Worm (Caenorhabditis elegans) whole organism, young adult: ENCODE data around the gene sru-35.

Experiments
- F10E7.11 ChIP-seq: sonication (generic microtip); optimal IDR thresholded peaks from 2 replicates; lab custom pipeline; 2017; ENCODE audit warnings: mild to moderate bottlenecking, missing genetic modification characterization, moderate library complexity, missing compliant biosample characterization
- F22D6.2 ChIP-seq: sonication (generic microtip); optimal IDR thresholded peaks from 2 replicates; lab custom pipeline; 2016; ENCODE audit warnings: mild to moderate bottlenecking, missing genetic modification characterization, missing compliant biosample characterization
- F33H1.4 ChIP-seq: fragments of 200-800 bp; sonication (Bioruptor generic); IDR thresholded peaks from 2 replicates; pipeline ENCODE4 v1.3.6; 2022; ENCODE audit warnings: missing genetic modification reagents, missing genetic modification characterization, missing compliant biosample characterization
- F39B2.1 ChIP-seq: fragments of 200-800 bp; sonication (Bioruptor generic); IDR thresholded peaks from 2 replicates; pipeline ENCODE4 v1.3.6; 2022; ENCODE audit warnings: missing genetic modification reagents, missing genetic modification characterization, missing compliant biosample characterization
- F55B11.4 ChIP-seq: sonication (generic microtip); optimal IDR thresholded peaks from 2 replicates; lab custom pipeline; 2016; ENCODE audit warnings: missing compliant biosample characterization, missing genetic modification characterization, borderline replicate concordance; ENCODE audit not compliant: insufficient read depth
- K11D2.4 ChIP-seq: fragments of 200-800 bp; sonication (Bioruptor generic); IDR thresholded peaks from 2 replicates; pipeline ENCODE4 v1.3.6; 2022; ENCODE audit warnings: missing genetic modification reagents, missing genetic modification characterization, missing compliant biosample characterization
- K12H6.12 ChIP-seq: fragments of 200-800 bp; sonication (Bioruptor generic); optimal IDR thresholded peaks from 2 replicates; lab custom pipeline; 2018; ENCODE audit warnings: mild to moderate bottlenecking, missing genetic modification characterization, missing compliant biosample characterization
- Y56A3A.18 ChIP-seq: fragments of 200-800 bp; sonication (Bioruptor generic); IDR thresholded peaks from 2 replicates; pipeline ENCODE4 v1.3.6; 2022; ENCODE audit warnings: missing genetic modification reagents, missing genetic modification characterization, missing compliant biosample characterization
- Y79H2A.3 ChIP-seq: fragments of 200-800 bp; sonication (Bioruptor generic); conservative IDR thresholded peaks from 2 replicates; pipeline ENCODE4 v1.3.6; 2022; ENCODE audit warnings: missing genetic modification reagents, missing genetic modification characterization, missing compliant biosample characterization
- Y95B8A.8 ChIP-seq: fragments of 200-800 bp; sonication (Bioruptor generic); IDR thresholded peaks from 2 replicates; pipeline ENCODE4 v1.3.6; 2022; ENCODE audit warnings: missing genetic modification reagents, missing genetic modification characterization, missing compliant biosample characterization
- ZK185.1 ChIP-seq: sonication (generic microtip); optimal IDR thresholded peaks from 2 replicates; lab custom pipeline; 2016; ENCODE audit warnings: mild to moderate bottlenecking, missing genetic modification characterization, missing compliant biosample characterization; ENCODE audit not compliant: poor library complexity, severe bottlenecking
- aptf-2 ChIP-seq: fragments of 200-800 bp; sonication (Bioruptor generic); conservative IDR thresholded peaks from 2 replicates; pipeline ENCODE4 v1.3.6; 2022; ENCODE audit warnings: missing genetic modification reagents, missing genetic modification characterization, missing compliant biosample characterization
- athp-1 ChIP-seq: sonication (generic microtip); optimal IDR thresholded peaks from 2 replicates; lab custom pipeline; 2017; ENCODE audit warnings: mild to moderate bottlenecking, missing genetic modification characterization, missing compliant biosample characterization
- die-1 ChIP-seq: sonication (generic microtip); optimal IDR thresholded peaks from 2 replicates; lab custom pipeline; 2016; ENCODE audit warnings: missing genotype, mild to moderate bottlenecking, missing genetic modification characterization, missing compliant biosample characterization
- dox-1 ChIP-seq: fragments of 200-800 bp; sonication (Bioruptor generic); IDR thresholded peaks from 2 replicates; pipeline ENCODE4 v1.3.6; 2022; ENCODE audit warnings: missing genetic modification reagents, missing genetic modification characterization, missing compliant biosample characterization
- dpff-1 ChIP-seq: sonication (generic microtip); optimal IDR thresholded peaks from 2 replicates; lab custom pipeline; 2017; ENCODE audit warnings: mild to moderate bottlenecking, missing genetic modification characterization, missing compliant biosample characterization
- egl-18 ChIP-seq: fragments of 200-800 bp; sonication (Bioruptor generic); IDR thresholded peaks from 2 replicates; pipeline ENCODE4 v1.3.6; 2022; ENCODE audit warnings: missing genetic modification reagents, missing genetic modification characterization, missing compliant biosample characterization
- egl-44 ChIP-seq: fragments of 200-800 bp; sonication (Bioruptor generic); IDR thresholded peaks from 2 replicates; pipeline ENCODE4 v1.3.6; 2022; ENCODE audit warnings: missing genetic modification reagents, missing genetic modification characterization, missing compliant biosample characterization
- egrh-3 ChIP-seq: fragments of 200-800 bp; sonication (Bioruptor generic); IDR thresholded peaks from 2 replicates; pipeline ENCODE4 v1.3.6; 2022; ENCODE audit warnings: missing genetic modification reagents, missing genetic modification characterization, missing compliant biosample characterization
- gei-17 ChIP-seq: fragments of 200-800 bp; sonication (Bioruptor generic); optimal IDR thresholded peaks from 2 replicates; lab custom pipeline; 2018; ENCODE audit warnings: mild to moderate bottlenecking, missing genetic modification characterization, missing compliant biosample characterization
- hrde-1 ChIP-seq: sonication (generic microtip); optimal IDR thresholded peaks from 2 replicates; lab custom pipeline; 2016; ENCODE audit warnings: missing genetic modification characterization, mild to moderate bottlenecking, missing compliant biosample characterization, moderate library complexity, missing genotype, missing genetic modification reagents, borderline replicate concordance
- lag-1 ChIP-seq: fragments of 200-800 bp; sonication (Bioruptor generic); IDR thresholded peaks from 2 replicates; pipeline ENCODE4 v1.3.6; 2022; ENCODE audit warnings: missing genetic modification reagents, missing genetic modification characterization, missing compliant biosample characterization
- let-607 ChIP-seq, 2 experiments: fragments of 200-800 bp in 1 of 2; sonication (Bioruptor generic) in 1 of 2; sonication (generic microtip) in 1 of 2; optimal IDR thresholded peaks; 2 replicates each; lab custom pipeline; 2016 to 2018; ENCODE audit warnings: mild to moderate bottlenecking in 2 of 2, missing compliant biosample characterization in 2 of 2, missing genetic modification characterization in 2 of 2, moderate library complexity in 2 of 2, missing genotype in 1 of 2
- madf-10 ChIP-seq: sonication (generic microtip); optimal IDR thresholded peaks from 2 replicates; lab custom pipeline; 2016; ENCODE audit warnings: mild to moderate bottlenecking, missing genetic modification characterization, missing compliant biosample characterization
- madf-8 ChIP-seq: fragments of 200-800 bp; sonication (Bioruptor generic); conservative IDR thresholded peaks from 2 replicates; pipeline ENCODE4 v1.3.6; 2022; ENCODE audit warnings: missing genetic modification reagents, missing genetic modification characterization, missing compliant biosample characterization
- mcd-1 ChIP-seq: fragments of 200-800 bp; sonication (Bioruptor generic); IDR thresholded peaks from 2 replicates; pipeline ENCODE4 v1.3.6; 2022; ENCODE audit warnings: missing genetic modification reagents, missing genetic modification characterization, missing compliant biosample characterization
- mel-28 ChIP-seq: sonication (generic microtip); optimal IDR thresholded peaks from 2 replicates; lab custom pipeline; 2016; ENCODE audit warnings: borderline replicate concordance, mild to moderate bottlenecking, missing genetic modification characterization, missing compliant biosample characterization
- mxl-1 ChIP-seq: sonication (generic microtip); optimal IDR thresholded peaks from 2 replicates; lab custom pipeline; 2016; ENCODE audit warnings: missing genetic modification characterization, missing compliant biosample characterization
- nfya-1 ChIP-seq: sonication (generic microtip); optimal IDR thresholded peaks from 2 replicates; lab custom pipeline; 2017; ENCODE audit warnings: antibody characterized with exemption, missing compliant biosample characterization, missing genetic modification characterization, borderline replicate concordance; ENCODE audit not compliant: insufficient read depth
- nfya-2 ChIP-seq: fragments of 200-800 bp; sonication (Bioruptor generic); IDR thresholded peaks from 2 replicates; pipeline ENCODE4 v1.3.6; 2022; ENCODE audit warnings: missing genetic modification reagents, missing genetic modification characterization, missing compliant biosample characterization
- nhr-179 ChIP-seq: sonication (generic microtip); optimal IDR thresholded peaks from 2 replicates; lab custom pipeline; 2016; ENCODE audit warnings: mild to moderate bottlenecking, missing genetic modification characterization, missing compliant biosample characterization
- nhr-27 ChIP-seq: fragments of 200-800 bp; sonication (Bioruptor generic); optimal IDR thresholded peaks from 2 replicates; lab custom pipeline; 2018; ENCODE audit warnings: mild to moderate bottlenecking, missing genetic modification characterization, moderate library complexity, missing compliant biosample characterization
- nhr-80 ChIP-seq: sonication (generic microtip); optimal IDR thresholded peaks from 2 replicates; lab custom pipeline; 2016; ENCODE audit warnings: missing genetic modification characterization, missing compliant biosample characterization
- nhr-90 ChIP-seq: sonication (generic microtip); optimal IDR thresholded peaks from 2 replicates; lab custom pipeline; 2016; ENCODE audit warnings: missing genotype, mild to moderate bottlenecking, missing genetic modification characterization, missing compliant biosample characterization
- pha-4 ChIP-seq: fragments of 150-350 bp; sonication (generic microtip); optimal IDR thresholded peaks from 2 replicates; lab custom pipeline; 2014; ENCODE audit warnings: missing biosample characterization, missing genetic modification reagents, missing genetic modification characterization
- sea-2 ChIP-seq: fragments of 200-800 bp; sonication (Bioruptor generic); IDR thresholded peaks from 2 replicates; pipeline ENCODE4 v1.3.6; 2022; ENCODE audit warnings: missing genetic modification characterization, missing compliant biosample characterization
- snpc-3.4 ChIP-seq: sonication (generic microtip); optimal IDR thresholded peaks from 2 replicates; lab custom pipeline; 2017; ENCODE audit warnings: missing genetic modification characterization, mild to moderate bottlenecking, missing compliant biosample characterization, antibody characterized with exemption, moderate library complexity, missing genotype, missing genetic modification reagents
- sptf-2 ChIP-seq: fragments of 200-800 bp; sonication (Bioruptor generic); optimal IDR thresholded peaks from 2 replicates; lab custom pipeline; 2018; ENCODE audit warnings: mild to moderate bottlenecking, missing genetic modification characterization, missing compliant biosample characterization
- unc-130 ChIP-seq: sonication (generic microtip); optimal IDR thresholded peaks from 2 replicates; lab custom pipeline; 2016; ENCODE audit warnings: missing genetic modification reagents, missing genetic modification characterization, missing compliant biosample characterization
- xnd-1 ChIP-seq: sonication (generic microtip); optimal IDR thresholded peaks from 2 replicates; lab custom pipeline; 2016; ENCODE audit warnings: missing genotype, missing genetic modification reagents, missing genetic modification characterization, missing compliant biosample characterization
- ztf-3 ChIP-seq: fragments of 200-800 bp; sonication (Bioruptor generic); optimal IDR thresholded peaks from 2 replicates; lab custom pipeline; 2018; ENCODE audit warnings: mild to moderate bottlenecking, missing genetic modification characterization, missing compliant biosample characterization

sru-35 gene

ce11 chrIV:8807327-8807726, 17.3 kb upstream of the sru-35 start:
- TF ChIP-seq nhr-80 (tag; lab: Kevin White, UChicago) (peak; percentile 35), hrde-1 (no peak), mel-28 (no peak), let-607 (tag; optimal IDR thresholded peaks at IDR 0.05; lab: Kevin White, UChicago) (no peak)

DNA sequence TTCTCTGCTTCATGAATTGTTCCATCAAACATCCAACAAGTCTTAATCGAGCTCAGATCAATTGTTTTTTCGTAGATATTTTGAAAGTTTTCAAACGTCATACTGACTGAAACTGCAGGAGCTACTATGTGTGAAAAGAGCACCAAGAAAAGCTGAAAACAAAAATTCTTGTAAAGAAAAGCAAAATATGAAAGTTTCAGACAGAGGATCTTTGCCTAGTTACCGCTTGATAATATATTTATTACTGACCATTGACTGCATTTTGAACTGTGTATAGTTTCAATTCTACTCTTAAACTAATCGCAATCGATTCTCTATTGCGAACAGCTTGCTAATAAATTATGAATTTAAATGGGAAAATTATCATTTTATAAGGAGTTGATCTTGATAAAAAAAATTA, 8.2 kb upstream of the sru-35 start, which contains the start of gene clec-182:
Gene clec-182, minus strand, starts transcription at position 101 of the 400 bp plus-strand sequence.
- TF ChIP-seq nhr-27 (tag; lab: Kevin White, UChicago) (no peak), F33H1.4 (no peak), mxl-1 (tag; lab: Kevin White, UChicago) (no peak), K11D2.4 (GFP tag; lab: Robert Waterston, UW) (no peak), madf-8 (GFP tag; lab: Robert Waterston, UW) (no peak), lag-1 (GFP tag; lab: Robert Waterston, UW) (no peak), egl-18 (no peak), ztf-3 (GFP tag; lab: Kevin White, UChicago) (no peak), nfya-2 (GFP tag; lab: Robert Waterston, UW) (no peak)

DNA sequence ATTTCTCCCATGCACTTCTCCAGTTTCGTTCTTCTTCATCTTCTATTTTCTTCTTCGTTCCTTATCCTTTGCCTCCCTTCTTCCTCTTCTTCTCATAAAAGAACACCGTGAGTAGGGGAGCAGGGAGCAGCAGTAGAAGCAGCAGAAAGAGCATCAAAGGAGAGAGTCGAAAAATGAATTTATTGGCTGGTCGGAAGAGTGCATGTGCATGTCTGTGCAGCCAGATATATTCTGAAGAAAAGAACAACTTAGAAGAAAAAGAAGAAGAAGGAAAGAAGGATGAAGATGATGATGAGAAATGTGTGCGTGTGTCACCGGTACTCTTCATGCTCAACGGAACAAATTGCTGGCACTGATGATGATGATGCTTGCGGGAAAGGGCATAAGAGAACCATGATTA, 6.2 kb upstream of the sru-35 start:
- peak; percentile 16 for TF ChIP-seq K12H6.12
- TF ChIP-seq F10E7.11 (tag; lab: Kevin White, UChicago): no peak
- TF ChIP-seq Y79H2A.3 (GFP tag; lab: Robert Waterston, UW): no peak

DNA sequence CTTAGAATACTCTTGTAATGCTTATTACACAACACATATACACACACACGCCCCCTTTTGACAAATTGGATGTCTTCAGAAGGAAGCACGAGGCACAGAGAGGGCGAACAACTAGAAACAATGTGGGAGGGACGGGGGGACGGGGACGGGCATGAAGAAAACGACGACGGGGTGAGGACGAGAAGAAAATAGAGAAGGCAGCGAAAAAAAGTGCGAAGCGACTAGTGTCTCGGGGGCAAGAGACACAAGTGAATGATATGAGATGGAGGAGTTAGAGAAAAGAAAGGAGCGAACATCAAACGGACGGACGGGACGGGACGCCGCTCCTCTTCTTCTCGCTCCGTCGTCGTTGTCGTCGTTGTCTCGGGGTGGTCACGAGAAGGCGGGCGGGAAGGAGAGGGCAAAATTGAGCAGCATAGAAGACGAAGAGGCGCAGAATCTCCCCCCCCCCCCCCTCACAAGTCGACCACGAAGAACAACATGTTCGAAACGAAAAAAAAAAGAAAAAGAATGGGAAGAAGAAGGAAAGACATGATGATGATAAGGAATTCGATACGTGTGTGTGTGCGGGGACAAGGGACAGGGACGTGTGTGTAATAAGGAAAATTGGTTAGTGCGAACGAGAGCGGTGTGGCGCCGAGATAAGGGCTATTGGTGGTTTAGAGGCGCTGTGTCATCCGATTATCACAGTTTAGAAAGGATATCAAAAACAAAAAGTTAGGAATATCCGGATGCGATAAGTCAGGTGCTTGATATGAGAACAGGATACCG, 5.0 kb upstream of the sru-35 start:
- TF ChIP-seq egrh-3 (GFP tag; lab: Robert Waterston, UW) (peak; percentile 99), Y95B8A.8 (GFP tag; lab: Robert Waterston, UW) (no peak; the same call in 1 of the 2 replicates), dpff-1 (no peak), xnd-1 (tag; lab: Kevin White, UChicago) (no peak), die-1 (tag; lab: Kevin White, UChicago) (peak; percentile 66), aptf-2 (no peak), pha-4 (tag; lab: Kevin White, UChicago) (no peak), dox-1 (GFP tag; lab: Robert Waterston, UW) (peak; percentile 94), nfya-1 (tag; lab: Kevin White, UChicago) (no peak), ztf-3 (GFP tag; lab: Kevin White, UChicago) (peak; percentile 19), mcd-1 (GFP tag; lab: Robert Waterston, UW) (peak; percentile 81), F39B2.1 (GFP tag; lab: Robert Waterston, UW) (no peak), F22D6.2 (tag; lab: Kevin White, UChicago) (peak; percentile 58), snpc-3.4 (tag; lab: Kevin White, UChicago) (peak; percentile 18), madf-10 (tag; lab: Kevin White, UChicago) (peak; percentile 89), K12H6.12 (peak; percentile 95), Y79H2A.3 (GFP tag; lab: Robert Waterston, UW) (no peak), F55B11.4 (tag; lab: Kevin White, UChicago) (no peak), egl-44 (0 out of 2 replicates have a peak, but pooled peaks have one; percentile 60), F10E7.11 (tag; lab: Kevin White, UChicago) (peak; percentile 3), gei-17 (peak; percentile 76), nhr-179 (tag; lab: Kevin White, UChicago) (no peak), sea-2 (no peak), ZK185.1 (no peak), athp-1 (peak; percentile 25), nhr-90 (peak; percentile 69), Y56A3A.18 (GFP tag; lab: Robert Waterston, UW) (peak; percentile 73; the same call in 1 of the 2 replicates), hrde-1 (no peak), unc-130 (no peak), sptf-2 (GFP tag; lab: Kevin White, UChicago) (no peak)
